Fruit fly (Drosophila melanogaster) whole organism, embryonic: ENCODE measurements around the gene Syt14.

ENCODE experiments used
- Abd-B ChIP-seq: fragments of 200-800 bp; sonication (Bioruptor generic); optimal IDR thresholded peaks from 2 replicates; lab custom pipeline; 2018; ENCODE audit warnings: missing biosample characterization, mild to moderate bottlenecking, missing genetic modification characterization, moderate library complexity
- Bteb2 ChIP-seq: fragments of 200-800 bp; sonication (Bioruptor generic); optimal IDR thresholded peaks from 2 replicates; lab custom pipeline; 2016; ENCODE audit warnings: missing biosample characterization, missing genetic modification characterization
- CG10209 ChIP-seq: fragments of 200-800 bp; sonication (Bioruptor generic); optimal IDR thresholded peaks from 3 replicates; lab custom pipeline; 2017; ENCODE audit warnings: missing biosample characterization, mild to moderate bottlenecking, missing genetic modification characterization, missing genetic modification reagents
- CG10321 ChIP-seq: fragments of 200-800 bp; sonication (Bioruptor generic); IDR thresholded peaks from 2 replicates; pipeline ENCODE4 v1.3.6; 2022; ENCODE audit warnings: missing biosample characterization, missing genetic modification characterization
- CG11456 ChIP-seq: fragments of 200-800 bp; sonication (Bioruptor generic); IDR thresholded peaks from 3 replicates; pipeline ENCODE4 v1.3.6; 2022; ENCODE audit warnings: missing biosample characterization, missing genetic modification characterization
- CG11504 ChIP-seq: fragments of 200-800 bp; sonication (Bioruptor generic); optimal IDR thresholded peaks from 3 replicates; lab custom pipeline; 2019; ENCODE audit warnings: missing biosample characterization, mild to moderate bottlenecking, missing genetic modification characterization, moderate library complexity
- CG11723 ChIP-seq: fragments of 200-800 bp; sonication (Bioruptor generic); optimal IDR thresholded peaks from 2 replicates; lab custom pipeline; 2017; ENCODE audit warnings: missing biosample characterization, mild to moderate bottlenecking, missing genetic modification characterization
- CG13123 ChIP-seq: fragments of 200-800 bp; sonication (Bioruptor generic); optimal IDR thresholded peaks from 2 replicates; lab custom pipeline; 2016; ENCODE audit warnings: missing biosample characterization, missing genetic modification characterization
- CG13624 ChIP-seq: fragments of 200-800 bp; sonication (Bioruptor generic); optimal IDR thresholded peaks from 2 replicates; lab custom pipeline; 2016; ENCODE audit warnings: missing biosample characterization, missing genetic modification characterization
- CG13894 ChIP-seq: fragments of 200-800 bp; sonication (Bioruptor generic); optimal IDR thresholded peaks from 3 replicates; lab custom pipeline; 2018; ENCODE audit warnings: missing biosample characterization, mild to moderate bottlenecking, missing genetic modification characterization, moderate library complexity
- CG15514 ChIP-seq: fragments of 200-800 bp; sonication (Bioruptor generic); optimal IDR thresholded peaks from 3 replicates; lab custom pipeline; 2017; ENCODE audit warnings: missing biosample characterization, missing genetic modification characterization, mild to moderate bottlenecking, moderate library complexity, missing genetic modification reagents
- CG17328 ChIP-seq: fragments of 200-800 bp; sonication (Bioruptor generic); IDR thresholded peaks from 2 replicates; pipeline ENCODE4 v1.3.6; 2022; ENCODE audit warnings: missing biosample characterization, missing genetic modification characterization
- CG18011 ChIP-seq: fragments of 200-800 bp; sonication (Bioruptor generic); optimal IDR thresholded peaks from 2 replicates; lab custom pipeline; 2017; ENCODE audit warnings: missing biosample characterization, missing genetic modification characterization, mild to moderate bottlenecking, moderate library complexity, missing genotype
- CG2712 ChIP-seq: fragments of 200-800 bp; optimal IDR thresholded peaks from 3 replicates; lab custom pipeline; 2019; ENCODE audit warnings: missing biosample characterization, mild to moderate bottlenecking, missing genetic modification characterization, moderate library complexity
- CG32767 ChIP-seq: fragments of 200-800 bp; sonication (Bioruptor generic); IDR thresholded peaks from 2 replicates; pipeline ENCODE4 v1.3.6; 2022; ENCODE audit warnings: missing biosample characterization, missing genetic modification characterization
- CG32772 ChIP-seq: fragments of 200-800 bp; sonication (Bioruptor generic); IDR thresholded peaks from 2 replicates; pipeline ENCODE4 v1.3.6; 2022; ENCODE audit warnings: missing biosample characterization, missing genetic modification characterization
- CG34224 ChIP-seq: fragments of 200-800 bp; sonication (Bioruptor generic); IDR thresholded peaks from 3 replicates; pipeline ENCODE4 v1.3.6; 2022; ENCODE audit warnings: missing biosample characterization, missing genetic modification characterization; ENCODE audit not compliant: partially characterized antibody
- CG3847 ChIP-seq: fragments of 200-800 bp; sonication (Bioruptor generic); IDR thresholded peaks from 2 replicates; pipeline ENCODE4 v1.3.6; 2022; ENCODE audit warnings: missing biosample characterization, missing genetic modification characterization
- CG4282 ChIP-seq: fragments of 200-800 bp; sonication (Bioruptor generic); optimal IDR thresholded peaks from 2 replicates; lab custom pipeline; 2016; ENCODE audit warnings: missing biosample characterization, missing genetic modification characterization
- CG7357 ChIP-seq: fragments of 200-800 bp; sonication (Bioruptor generic); IDR thresholded peaks from 3 replicates; pipeline ENCODE4 v1.3.6; 2022; ENCODE audit warnings: missing biosample characterization, missing genetic modification characterization
- CG9932 ChIP-seq: fragments of 200-800 bp; sonication (Bioruptor generic); IDR thresholded peaks from 2 replicates; pipeline ENCODE4 v1.3.6; 2022; ENCODE audit warnings: missing biosample characterization, missing genetic modification characterization
- D ChIP-seq, 2 experiments: fragments of 200-800 bp in 1 of 2; fragments of >200 bp in 1 of 2; sonication (Bioruptor generic) in 1 of 2; optimal IDR thresholded peaks; 2 replicates in 1 of 2; 3 replicates in 1 of 2; lab custom pipeline; 2017; ENCODE audit warnings: mild to moderate bottlenecking in 1 of 2, missing biosample characterization in 1 of 2, missing genetic modification characterization in 1 of 2, missing genetic modification reagents in 1 of 2
- Doc3 ChIP-seq: fragments of 200-800 bp; sonication (Bioruptor generic); IDR thresholded peaks from 3 replicates; pipeline ENCODE4 v1.3.6; 2022; ENCODE audit warnings: missing biosample characterization, missing genetic modification characterization; ENCODE audit not compliant: partially characterized antibody
- ERR ChIP-seq: fragments of 200-800 bp; sonication (Bioruptor generic); optimal IDR thresholded peaks from 2 replicates; lab custom pipeline; 2016; ENCODE audit warnings: missing biosample characterization, missing genetic modification characterization
- Eip74EF ChIP-seq, 2 experiments: fragments of 200-800 bp in 1 of 2; fragments of >200 bp in 1 of 2; sonication (Bioruptor generic) in 1 of 2; optimal IDR thresholded peaks; 2 replicates each; lab custom pipeline; 2017 to 2019; ENCODE audit warnings: missing biosample characterization in 2 of 2, missing genetic modification characterization in 2 of 2, mild to moderate bottlenecking in 1 of 2, moderate library complexity in 1 of 2
- HLH3B ChIP-seq: fragments of 200-800 bp; sonication (Bioruptor generic); IDR thresholded peaks from 2 replicates; pipeline ENCODE4 v1.3.6; 2022; ENCODE audit warnings: missing biosample characterization, missing genetic modification characterization
- HLH54F ChIP-seq: fragments of 200-800 bp; sonication (Bioruptor generic); optimal IDR thresholded peaks from 3 replicates; lab custom pipeline; 2016; ENCODE audit warnings: missing biosample characterization, missing genetic modification characterization
- Hsf ChIP-seq: fragments of 200-800 bp; sonication (Bioruptor generic); optimal IDR thresholded peaks from 3 replicates; lab custom pipeline; 2016; ENCODE audit warnings: missing biosample characterization, missing genetic modification characterization
- Nf-YB ChIP-seq: fragments of 200-800 bp; sonication (Bioruptor generic); optimal IDR thresholded peaks from 3 replicates; lab custom pipeline; 2019; ENCODE audit warnings: missing biosample characterization, mild to moderate bottlenecking, missing genetic modification characterization, moderate library complexity
- Pdp1 ChIP-seq, 2 experiments: fragments of 200-800 bp; sonication (Bioruptor generic); optimal IDR thresholded peaks; 3 replicates each; lab custom pipeline; 2016; ENCODE audit warnings: missing biosample characterization in 2 of 2, missing genetic modification characterization in 2 of 2, mild to moderate bottlenecking in 1 of 2, moderate library complexity in 1 of 2
- Rfx ChIP-seq: fragments of 200-800 bp; sonication (Bioruptor generic); IDR thresholded peaks from 2 replicates; pipeline ENCODE4 v1.3.6; 2022; ENCODE audit warnings: missing biosample characterization, missing genetic modification characterization
- Rx ChIP-seq: fragments of 200-800 bp; sonication (Bioruptor generic); IDR thresholded peaks from 2 replicates; pipeline ENCODE4 v1.3.6; 2022; ENCODE audit warnings: missing biosample characterization, missing genetic modification characterization
- Side ChIP-seq: fragments of 200-800 bp; sonication (Bioruptor generic); optimal IDR thresholded peaks from 2 replicates; lab custom pipeline; 2016; ENCODE audit warnings: missing biosample characterization, missing genetic modification characterization
- Sin3A ChIP-seq: fragments of >200 bp; optimal IDR thresholded peaks from 2 replicates; lab custom pipeline; 2018
- en ChIP-seq: fragments of 200-800 bp; sonication (Bioruptor generic); optimal IDR thresholded peaks from 2 replicates; lab custom pipeline; 2016; ENCODE audit warnings: missing biosample characterization, missing genetic modification characterization
- fru ChIP-seq: fragments of >200 bp; optimal IDR thresholded peaks from 2 replicates; lab custom pipeline; 2017
- gcm ChIP-seq: fragments of 200-800 bp; sonication (Bioruptor generic); optimal IDR thresholded peaks from 2 replicates; lab custom pipeline; 2019; ENCODE audit warnings: missing biosample characterization, mild to moderate bottlenecking, missing genetic modification characterization, moderate library complexity
- h ChIP-seq: fragments of >200 bp; optimal IDR thresholded peaks from 2 replicates; lab custom pipeline; 2017
- insv ChIP-seq, 2 experiments: fragments of 200-800 bp; sonication (Bioruptor generic); optimal IDR thresholded peaks; 3 replicates each; lab custom pipeline; 2016 to 2018; ENCODE audit warnings: missing biosample characterization in 2 of 2, missing genetic modification characterization in 2 of 2
- klu ChIP-seq: fragments of 200-800 bp; sonication (Bioruptor generic); IDR thresholded peaks from 2 replicates; pipeline ENCODE4 v1.3.6; 2022; ENCODE audit warnings: missing biosample characterization, missing genetic modification characterization
- knrl ChIP-seq: fragments of 200-800 bp; sonication (Bioruptor generic); IDR thresholded peaks from 3 replicates; pipeline ENCODE4 v1.3.6; 2022; ENCODE audit warnings: missing biosample characterization, missing genetic modification characterization; ENCODE audit not compliant: partially characterized antibody
- mirr ChIP-seq: fragments of 200-800 bp; sonication (Bioruptor generic); optimal IDR thresholded peaks from 3 replicates; lab custom pipeline; 2018; ENCODE audit warnings: missing biosample characterization, mild to moderate bottlenecking, missing genetic modification characterization
- mld ChIP-seq: fragments of 200-800 bp; sonication (Bioruptor generic); IDR thresholded peaks from 3 replicates; pipeline ENCODE4 v1.3.6; 2022; ENCODE audit warnings: missing biosample characterization, missing genetic modification characterization; ENCODE audit not compliant: partially characterized antibody
- pzg ChIP-seq: fragments of 200-800 bp; sonication (Bioruptor generic); optimal IDR thresholded peaks from 3 replicates; lab custom pipeline; 2018; ENCODE audit warnings: missing biosample characterization, mild to moderate bottlenecking, missing genetic modification characterization, moderate library complexity
- repo ChIP-seq: fragments of 200-800 bp; sonication (Bioruptor generic); optimal IDR thresholded peaks from 2 replicates; lab custom pipeline; 2016; ENCODE audit warnings: missing biosample characterization, missing genetic modification characterization
- tap ChIP-seq: fragments of 200-800 bp; optimal IDR thresholded peaks from 3 replicates; lab custom pipeline; 2019; ENCODE audit warnings: missing biosample characterization, mild to moderate bottlenecking, missing genetic modification characterization, moderate library complexity
- tin ChIP-seq: fragments of 200-800 bp; sonication (Bioruptor generic); optimal IDR thresholded peaks from 3 replicates; lab custom pipeline; 2016; ENCODE audit warnings: missing biosample characterization, missing genetic modification characterization
- unc-4 ChIP-seq: fragments of 200-800 bp; sonication (Bioruptor generic); IDR thresholded peaks from 2 replicates; pipeline ENCODE4 v1.3.6; 2022; ENCODE audit warnings: missing biosample characterization, missing genetic modification characterization; ENCODE audit not compliant: partially characterized antibody
- yki ChIP-seq: fragments of >200 bp; optimal IDR thresholded peaks from 3 replicates; lab custom pipeline; 2018
- zen ChIP-seq: fragments of 200-800 bp; sonication (Bioruptor generic); optimal IDR thresholded peaks from 3 replicates; lab custom pipeline; 2018; ENCODE audit warnings: missing biosample characterization, mild to moderate bottlenecking, missing genetic modification characterization, moderate library complexity
- zen2 ChIP-seq: fragments of 200-800 bp; sonication (Bioruptor generic); IDR thresholded peaks from 3 replicates; pipeline ENCODE4 v1.3.6; 2022; ENCODE audit warnings: missing biosample characterization, missing genetic modification characterization; ENCODE audit not compliant: partially characterized antibody

The Syt14 gene

DNA sequence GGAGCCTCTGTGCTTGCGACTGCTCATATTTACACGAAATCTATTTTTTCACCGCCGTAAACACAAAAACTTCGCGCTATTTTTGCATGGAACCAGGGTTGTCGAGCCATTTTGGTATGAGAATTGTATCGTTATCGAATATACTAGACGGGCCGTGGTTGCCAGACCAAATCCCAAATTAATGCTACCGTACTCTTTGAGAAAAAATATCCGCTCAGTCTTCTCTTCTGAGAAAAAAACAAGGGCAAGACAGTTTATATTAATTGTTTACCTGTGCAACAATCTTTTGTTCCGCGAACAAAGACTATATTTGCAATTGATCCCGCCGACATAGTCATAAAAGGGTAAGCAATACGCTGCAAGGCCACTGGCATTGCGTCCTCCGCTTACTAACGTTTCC, 18.7 kb upstream of the Syt14 start, which contains the start of the genes Skp2 and CG1103 (continued):
- TF ChIP-seq Doc3 (GFP tag; lab: Robert Waterston, UW) (0 out of 3 replicates have a peak, but pooled peaks have one; percentile 38), CG9932 (GFP tag; lab: Robert Waterston, UW) (no peak), CG32767 (GFP tag; lab: Robert Waterston, UW) (no peak), CG34224 (GFP tag; lab: Robert Waterston, UW) (peak; percentile 45; the same call in 2 of the 3 replicates), unc-4 (GFP tag; lab: Robert Waterston, UW) (no peak), CG11504 (no peak), repo (GFP tag; lab: Kevin White, UChicago) (no peak), CG4282 (GFP tag; lab: Kevin White, UChicago) (no peak), Nf-YB (GFP tag; lab: Kevin White, UChicago) (no peak), CG13894 (tag; lab: Kevin White, UChicago) (no peak), knrl (GFP tag; lab: Robert Waterston, UW) (no peak), Rfx (GFP tag; lab: Robert Waterston, UW) (no peak), en (GFP tag; lab: Kevin White, UChicago) (no peak), mirr (no peak), CG10209 (GFP tag; lab: Kevin White, UChicago) (no peak), CG18011 (GFP tag; lab: Kevin White, UChicago) (no peak), CG11723 (no peak), fru (lab: Kevin White, UChicago) (no peak), ERR (no peak), CG13624 (GFP tag; lab: Kevin White, UChicago) (peak; percentile 9), gcm (GFP tag; lab: Kevin White, UChicago) (no peak), CG11456 (GFP tag; lab: Robert Waterston, UW) (no peak), HLH54F (no peak), CG3847 (GFP tag; lab: Robert Waterston, UW) (peak; percentile 75), h (lab: Kevin White, UChicago) (no peak), D (optimal IDR thresholded peaks at IDR 0.05; lab: Kevin White, UChicago) (peak; percentile 65), D (GFP tag; optimal IDR thresholded peaks at IDR 0.05; lab: Kevin White, UChicago) (no peak), CG17328 (no peak), Abd-B (GFP tag; lab: Kevin White, UChicago) (no peak), CG2712 (tag; lab: Kevin White, UChicago) (peak; percentile 42), CG10321 (no peak), CG13123 (GFP tag; lab: Kevin White, UChicago) (no peak), klu (GFP tag; lab: Robert Waterston, UW) (no peak), tin (no peak), CG32772 (GFP tag; lab: Robert Waterston, UW) (no peak), Bteb2 (no peak), Sin3A (peak; percentile 67), HLH3B (no peak), zen2 (GFP tag; lab: Robert Waterston, UW) (no peak), mld (GFP tag; lab: Robert Waterston, UW) (0 out of 3 replicates have a peak, but pooled peaks have one; percentile 46), pzg (GFP tag; lab: Kevin White, UChicago) (peak; percentile 89), Side (GFP tag; lab: Kevin White, UChicago) (no peak), zen (tag; lab: Kevin White, UChicago) (peak; percentile 26), CG15514 (GFP tag; lab: Kevin White, UChicago) (peak; percentile 65), yki (lab: Kevin White, UChicago) (no peak), Pdp1 (GFP tag; optimal IDR thresholded peaks at IDR 0.05; lab: Kevin White, UChicago) (peak in 1 of 2 experiments; percentile 20), Eip74EF (GFP tag; optimal IDR thresholded peaks at IDR 0.05; lab: Kevin White, UChicago) (no peak), Rx (no peak), Hsf (GFP tag; lab: Kevin White, UChicago) (no peak), tap (tag; lab: Kevin White, UChicago) (no peak), insv (GFP tag; optimal IDR thresholded peaks at IDR 0.05; lab: Kevin White, UChicago) (no peak), CG7357 (GFP tag; lab: Robert Waterston, UW) (no peak)
